Fruit fly (Drosophila melanogaster): Measurements from ENCODE around the gene GatA.

Gene GatA

dm6 chr3R:19017318-19018043 lies 11.2 kb downstream of the GatA start (continued):
- no peak for TF ChIP-seq nau (GFP tag; optimal IDR thresholded peaks at IDR 0.05)
- TF ChIP-seq fu2 (GFP tag; optimal IDR thresholded peaks at IDR 0.05) = no peak
- no peak for TF ChIP-seq Hr3 (GFP tag; optimal IDR thresholded peaks at IDR 0.05)
- peak; percentile 18 for TF ChIP-seq pita (GFP tag; optimal IDR thresholded peaks at IDR 0.05)
- no peak for TF ChIP-seq CG34422 (GFP tag; IDR thresholded peaks at IDR 0.05)
- no peak for TF ChIP-seq chn (GFP tag; optimal IDR thresholded peaks at IDR 0.05)
- no peak for TF ChIP-seq salm (tag; optimal IDR thresholded peaks at IDR 0.05)
- TF ChIP-seq Ets97D (GFP tag; optimal IDR thresholded peaks at IDR 0.05) = no peak
- no peak for TF ChIP-seq inv (GFP tag; IDR thresholded peaks at IDR 0.05; ENCODE audit: partially characterized antibody)
- no peak for TF ChIP-seq CG10321 (GFP tag; IDR thresholded peaks at IDR 0.05)
- TF ChIP-seq chinmo (GFP tag; IDR thresholded peaks at IDR 0.05; ENCODE audit: partially characterized antibody) = 0 out of 4 replicates have a peak, but pooled peaks have one; percentile 39
- TF ChIP-seq repo (GFP tag; optimal IDR thresholded peaks at IDR 0.05) = no peak
- TF ChIP-seq CG12155 (GFP tag; optimal IDR thresholded peaks at IDR 0.05) = peak; percentile 25
- TF ChIP-seq zfh2 (GFP tag; optimal IDR thresholded peaks at IDR 0.05) = no peak
- no peak for TF ChIP-seq CG8281 (tag; optimal IDR thresholded peaks at IDR 0.05)
- 0 out of 2 replicates have a peak, but pooled peaks have one; percentile 15 for TF ChIP-seq sob (GFP tag; IDR thresholded peaks at IDR 0.05)
- TF ChIP-seq Optix (GFP tag; IDR thresholded peaks at IDR 0.05) = no peak
- no peak for TF ChIP-seq tap (tag; optimal IDR thresholded peaks at IDR 0.05)
- TF ChIP-seq CG4820 (GFP tag; optimal IDR thresholded peaks at IDR 0.05) = no peak
- peak; percentile 51; the same call in 2 of the 3 replicates for TF ChIP-seq sr (GFP tag; IDR thresholded peaks at IDR 0.05)
- no peak for TF ChIP-seq CG12391 (tag; optimal IDR thresholded peaks at IDR 0.05)
- no peak for TF ChIP-seq CG12104 (GFP tag; optimal IDR thresholded peaks at IDR 0.05)
- TF ChIP-seq CG10959 (GFP tag; IDR thresholded peaks at IDR 0.05) = no peak
- TF ChIP-seq Sox100B (GFP tag; optimal IDR thresholded peaks at IDR 0.05) = no peak
- peak; percentile 84 for TF ChIP-seq CG9437 (GFP tag; optimal IDR thresholded peaks at IDR 0.05)
- TF ChIP-seq CG14667 (GFP tag; IDR thresholded peaks at IDR 0.05) = no peak
- no peak for TF ChIP-seq CrebB (tag; optimal IDR thresholded peaks at IDR 0.05)
- no peak for TF ChIP-seq CG15011 (GFP tag; optimal IDR thresholded peaks at IDR 0.05)
- TF ChIP-seq Fer2 (tag; optimal IDR thresholded peaks at IDR 0.05) = no peak
- TF ChIP-seq CG17912 (GFP tag; optimal IDR thresholded peaks at IDR 0.05) = no peak
- no peak for TF ChIP-seq Myb (GFP tag; optimal IDR thresholded peaks at IDR 0.05)
- no peak for TF ChIP-seq CkIIα-i1 (GFP tag; IDR thresholded peaks at IDR 0.05)
- no peak for TF ChIP-seq fru (optimal IDR thresholded peaks at IDR 0.05)
- no peak for TF ChIP-seq dmrt99B (tag; optimal IDR thresholded peaks at IDR 0.05)
- TF ChIP-seq bigmax (GFP tag; optimal IDR thresholded peaks at IDR 0.05) = no peak
- no peak for TF ChIP-seq CG10366 (GFP tag; IDR thresholded peaks at IDR 0.05)
- TF ChIP-seq Fer3 (tag; optimal IDR thresholded peaks at IDR 0.05) = no peak
- no peak for TF ChIP-seq chif (GFP tag; optimal IDR thresholded peaks at IDR 0.05)
- no peak for TF ChIP-seq toy (GFP tag; IDR thresholded peaks at IDR 0.05)
- TF ChIP-seq Hr78 (GFP tag; optimal IDR thresholded peaks at IDR 0.05) = no peak
- TF ChIP-seq dm (GFP tag; optimal IDR thresholded peaks at IDR 0.05) = no peak
- peak; percentile 18 for TF ChIP-seq CG2116 (GFP tag; optimal IDR thresholded peaks at IDR 0.05)
- no peak for TF ChIP-seq sens-2 (GFP tag; IDR thresholded peaks at IDR 0.05)
- TF ChIP-seq Atf3 (GFP tag; optimal IDR thresholded peaks at IDR 0.05) = no peak
- no peak for TF ChIP-seq esg (GFP tag; conservative IDR thresholded peaks at IDR 0.05)
- no peak for TF ChIP-seq ab (GFP tag; optimal IDR thresholded peaks at IDR 0.05)
- peak; percentile 85 for TF ChIP-seq CTCF (GFP tag; optimal IDR thresholded peaks at IDR 0.05)
- no peak for TF ChIP-seq Nf-YA (GFP tag; IDR thresholded peaks at IDR 0.05)
- peak in 1 of 2 experiments; percentile 48 for TF ChIP-seq Pdp1 (GFP tag; optimal IDR thresholded peaks at IDR 0.05)
- peak; percentile 75 for TF ChIP-seq Adf1 (GFP tag; IDR thresholded peaks at IDR 0.05)
- TF ChIP-seq CG31388 (GFP tag; optimal IDR thresholded peaks at IDR 0.05) = no peak
